Worm (Caenorhabditis elegans) whole organism, L4/young adult: Measurements from ENCODE around the gene srx-77.

Experiments used
- W03F9.2 ChIP-seq: fragments of 150-350 bp; optimal IDR thresholded peaks from 2 replicates; lab custom pipeline; 2014; ENCODE audit warnings: missing biosample characterization, missing genetic modification characterization
- him-1 ChIP-seq: sonication (generic microtip); optimal IDR thresholded peaks from 2 replicates; lab custom pipeline; 2016; ENCODE audit warnings: missing genotype, missing genetic modification reagents, missing genetic modification characterization, missing compliant biosample characterization

ce11 chrV:4676812-4677211 is 8.3 kb upstream of the srx-77 start:
- no peak for TF ChIP-seq him-1 (tag; lab: Kevin White, UChicago)
- TF ChIP-seq W03F9.2 (tag; lab: Kevin White, UChicago), result no peak
